Fruit fly (Drosophila melanogaster): Measurements from ENCODE around the gene CG12093.

DNA sequence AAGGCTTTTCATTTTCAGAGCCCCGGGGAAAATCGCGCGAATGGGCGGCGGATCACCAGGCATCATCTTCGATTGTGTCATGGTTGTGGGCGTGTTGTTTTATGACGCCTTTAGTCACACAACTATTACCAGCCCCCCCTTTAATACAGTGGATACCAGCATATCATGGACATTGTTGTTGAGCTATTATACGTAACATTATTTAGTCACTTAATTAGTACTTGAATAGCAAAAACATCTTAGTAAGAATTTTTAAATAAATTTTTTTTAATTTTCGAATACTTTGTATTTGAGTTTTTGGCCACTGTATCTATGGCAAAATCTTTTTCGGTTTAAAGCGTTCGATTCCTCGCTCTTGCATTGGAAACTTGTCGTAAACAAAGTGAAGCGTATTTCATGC lies 10.0 kb downstream of the CG12093 start:
- TF ChIP-seq gl (tag; optimal IDR thresholded peaks at IDR 0.05) (no peak), CG12605 (GFP tag; IDR thresholded peaks at IDR 0.05) (no peak), CG34367 (tag; optimal IDR thresholded peaks at IDR 0.05) (no peak), CG10348 (GFP tag; IDR thresholded peaks at IDR 0.05) (no peak), Ets98B (GFP tag; IDR thresholded peaks at IDR 0.05) (no peak), CG32121 (GFP tag; IDR thresholded peaks at IDR 0.05) (peak; percentile 40; the same call in 1 of the 2 replicates), EcR (GFP tag; optimal IDR thresholded peaks at IDR 0.05) (no peak), fd96Ca (GFP tag; IDR thresholded peaks at IDR 0.05) (no peak), CG8159 (tag; optimal IDR thresholded peaks at IDR 0.05) (no peak), rn (GFP tag; IDR thresholded peaks at IDR 0.05) (no peak)
